Worm (Caenorhabditis elegans) whole organism, L2 larva: Measurements from ENCODE around the gene T06E6.15.

Source experiments
- ama-1 ChIP-seq: fragments of 150-350 bp; optimal IDR thresholded peaks from 2 replicates; lab custom pipeline; 2018; ENCODE audit warnings: inconsistent platforms
- dmd-4 ChIP-seq: sonication (generic microtip); optimal IDR thresholded peaks from 2 replicates; lab custom pipeline; 2017; ENCODE audit warnings: missing biosample characterization, missing genetic modification characterization
- elt-1 ChIP-seq: fragments of 150-350 bp; optimal IDR thresholded peaks from 2 replicates; lab custom pipeline; 2014; ENCODE audit warnings: missing biosample characterization, missing genetic modification characterization
- lsy-2 ChIP-seq, 2 experiments: fragments of 150-350 bp in 1 of 2; sonication (generic microtip) in 1 of 2; optimal IDR thresholded peaks; 2 replicates each; lab custom pipeline; 2014 to 2017; ENCODE audit warnings: missing biosample characterization in 2 of 2, missing genetic modification characterization in 2 of 2
- mdl-1 ChIP-seq, 2 experiments: fragments of 150-350 bp in 1 of 2; sonication (generic microtip) in 1 of 2; optimal IDR thresholded peaks; 2 replicates each; lab custom pipeline; 2017; ENCODE audit warnings: missing biosample characterization in 2 of 2, missing genetic modification characterization in 2 of 2
- nhr-237 ChIP-seq: fragments of 150-350 bp; optimal IDR thresholded peaks from 2 replicates; lab custom pipeline; 2014; ENCODE audit warnings: missing biosample characterization, missing genetic modification characterization
- nhr-6 ChIP-seq: fragments of 150-350 bp; optimal IDR thresholded peaks from 2 replicates; lab custom pipeline; 2014; ENCODE audit warnings: missing biosample characterization, missing genetic modification characterization

- no peak for TF ChIP-seq nhr-237
- TF ChIP-seq lsy-2 (tag; optimal IDR thresholded peaks at IDR 0.05; lab: Kevin White, UChicago), result no peak
- no peak for TF ChIP-seq ama-1 (lab: Kevin White, UChicago)
- no peak for TF ChIP-seq mdl-1 (tag; optimal IDR thresholded peaks at IDR 0.05; lab: Kevin White, UChicago)
- no peak for TF ChIP-seq elt-1
- TF ChIP-seq dmd-4 (tag; lab: Kevin White, UChicago), result no peak
- no peak for TF ChIP-seq nhr-6 (tag; lab: Kevin White, UChicago)
Measured at ce11 chrV:15395347-15395746, 4.2 kb downstream of the T06E6.15 start, which contains the start of gene cyb-3.
